Worm (Caenorhabditis elegans): ENCODE measurements around the gene D1079.1.

Gene D1079.1

ce11 chrX:4410280-4410911 is 7.4 kb downstream of the D1079.1 start (continued):
- TF ChIP-seq snpc-1.1 (tag; optimal IDR thresholded peaks at IDR 0.05; ENCODE audit: insufficient read depth) (peak; percentile 60), ceh-27 (GFP tag; optimal IDR thresholded peaks at IDR 0.05) (no peak), madf-10 (tag; optimal IDR thresholded peaks at IDR 0.05) (peak; percentile 24), Y95B8A.8 (GFP tag; IDR thresholded peaks at IDR 0.05) (no peak), hmg-20 (GFP tag; IDR thresholded peaks at IDR 0.05) (no peak)

- TF ChIP-seq F49E8.2 (tag; optimal IDR thresholded peaks at IDR 0.05; ENCODE audit: insufficient read depth) (no peak), lag-1 (GFP tag; IDR thresholded peaks at IDR 0.05) (no peak), zfh-2 (GFP tag; conservative IDR thresholded peaks at IDR 0.05) (peak; percentile 70), dpff-1 (tag; optimal IDR thresholded peaks at IDR 0.05) (no peak)
Measured at ce11 chrX:4413206-4413605, 10.3 kb downstream of the D1079.1 start.

ce11 chrX:4415289-4415688 is 12.3 kb downstream of the D1079.1 start:
- TF ChIP-seq F57A8.1 (GFP tag; optimal IDR thresholded peaks at IDR 0.05), result no peak
- no peak for TF ChIP-seq bed-1 (GFP tag; IDR thresholded peaks at IDR 0.05)
- TF ChIP-seq Y67H2A.10 (GFP tag; conservative IDR thresholded peaks at IDR 0.05), result no peak
- no peak for TF ChIP-seq B0261.1 (tag; optimal IDR thresholded peaks at IDR 0.05)
- no peak for TF ChIP-seq zim-3 (tag; optimal IDR thresholded peaks at IDR 0.05)
- no peak for TF ChIP-seq nhr-80 (tag; optimal IDR thresholded peaks at IDR 0.05)
- TF ChIP-seq sdz-38 (tag; optimal IDR thresholded peaks at IDR 0.05), result no peak
- no peak for TF ChIP-seq F23B12.7 (tag; optimal IDR thresholded peaks at IDR 0.05; ENCODE audit: insufficient read depth)
- no peak for TF ChIP-seq snpc-4 (GFP tag; optimal IDR thresholded peaks at IDR 0.05)
- TF ChIP-seq snpc-4 (tag; optimal IDR thresholded peaks at IDR 0.05), result no peak
- no peak for TF ChIP-seq Y53F4B.3 (GFP tag; IDR thresholded peaks at IDR 0.05)

ce11 chrX:4418751-4419150 is 15.8 kb downstream of the D1079.1 start, which contains the start of gene dop-1:
Gene dop-1 (minus strand): TSS chrX:4418851.
- TF ChIP-seq K11D2.4 (GFP tag; IDR thresholded peaks at IDR 0.05) (no peak), nhr-80 (tag; optimal IDR thresholded peaks at IDR 0.05) (no peak), F33H1.4 (GFP tag; IDR thresholded peaks at IDR 0.05) (no peak), snpc-1.3 (tag; optimal IDR thresholded peaks at IDR 0.05; ENCODE audit: insufficient read depth) (no peak), C06A6.2 (GFP tag; conservative IDR thresholded peaks at IDR 0.05) (no peak), let-526 (GFP tag; IDR thresholded peaks at IDR 0.05) (no peak), xnd-1 (tag; optimal IDR thresholded peaks at IDR 0.05) (no peak), F10E7.11 (tag; optimal IDR thresholded peaks at IDR 0.05) (no peak), dpl-1 (GFP tag; optimal IDR thresholded peaks at IDR 0.05) (no peak), lin-26 (GFP tag; IDR thresholded peaks at IDR 0.05) (no peak), hlh-26 (GFP tag; conservative IDR thresholded peaks at IDR 0.05) (no peak), hlh-12 (tag; optimal IDR thresholded peaks at IDR 0.05) (no peak), let-607 (tag; optimal IDR thresholded peaks at IDR 0.05) (no peak), Y67H2A.10 (GFP tag; conservative IDR thresholded peaks at IDR 0.05) (no peak), snpc-1.1 (tag; optimal IDR thresholded peaks at IDR 0.05; ENCODE audit: insufficient read depth) (no peak)

Measured in whole organism, young adult.